Worm (Caenorhabditis elegans): Measurements from ENCODE around the gene set-27.

The set-27 gene

ce11 chrIII:2746553-2746952, 45.8 kb downstream of the set-27 start, which contains the start of gene Y71H2AM.14:
TSS of gene Y71H2AM.14 (minus strand) at chrIII:2746653.
- TF ChIP-seq tbx-11 (GFP tag; IDR thresholded peaks at IDR 0.05) (no peak), ets-7 (tag; optimal IDR thresholded peaks at IDR 0.05) (no peak), hmg-4 (GFP tag; optimal IDR thresholded peaks at IDR 0.05) (no peak), ceh-13 (GFP tag; optimal IDR thresholded peaks at IDR 0.05) (no peak), tra-4 (tag; optimal IDR thresholded peaks at IDR 0.05) (no peak), flt-1 (GFP tag; IDR thresholded peaks at IDR 0.05) (no peak), B0310.2 (tag; optimal IDR thresholded peaks at IDR 0.05) (no peak), pes-1 (GFP tag; IDR thresholded peaks at IDR 0.05) (no peak), hnd-1 (tag; optimal IDR thresholded peaks at IDR 0.05) (no peak), sea-1 (GFP tag; conservative IDR thresholded peaks at IDR 0.05) (no peak)

ce11 chrIII:2756260-2756659, 55.5 kb downstream of the set-27 start, which contains the start of gene gldi-9:
TSS of gene gldi-9 (minus strand) at chrIII:2756360.
- no peak for TF ChIP-seq B0310.2 (tag; optimal IDR thresholded peaks at IDR 0.05)
- TF ChIP-seq ceh-13 (GFP tag; optimal IDR thresholded peaks at IDR 0.05): no peak
- no peak for TF ChIP-seq tbx-37 (GFP tag; conservative IDR thresholded peaks at IDR 0.05)
- TF ChIP-seq hmg-4 (GFP tag; optimal IDR thresholded peaks at IDR 0.05): no peak
- TF ChIP-seq F13C5.2 (tag; optimal IDR thresholded peaks at IDR 0.05): no peak
- TF ChIP-seq scrt-1 (GFP tag; IDR thresholded peaks at IDR 0.05): no peak
- no peak for TF ChIP-seq sea-1 (GFP tag; conservative IDR thresholded peaks at IDR 0.05)
- TF ChIP-seq aly-1 (tag; optimal IDR thresholded peaks at IDR 0.05): no peak
- no peak for TF ChIP-seq ets-7 (tag; optimal IDR thresholded peaks at IDR 0.05)
- TF ChIP-seq ama-1 (optimal IDR thresholded peaks at IDR 0.05): no peak
- no peak for TF ChIP-seq pes-1 (GFP tag; IDR thresholded peaks at IDR 0.05)
- no peak for TF ChIP-seq hmbx-1 (tag; optimal IDR thresholded peaks at IDR 0.05)
- TF ChIP-seq hnd-1 (tag; optimal IDR thresholded peaks at IDR 0.05): no peak
- TF ChIP-seq tbx-11 (GFP tag; IDR thresholded peaks at IDR 0.05): no peak
- TF ChIP-seq tra-4 (tag; optimal IDR thresholded peaks at IDR 0.05): no peak
- no peak for TF ChIP-seq flt-1 (GFP tag; IDR thresholded peaks at IDR 0.05)
- no peak for TF ChIP-seq ceh-36 (tag; optimal IDR thresholded peaks at IDR 0.05)
